Worm (Caenorhabditis elegans) whole organism, late embryonic: ENCODE results near the gene gcsh-1.

ENCODE experiments used
- C38D4.7 ChIP-seq: fragments of 200-800 bp; sonication (Bioruptor generic); optimal IDR thresholded peaks from 2 replicates; lab custom pipeline; 2018; ENCODE audit warnings: mild to moderate bottlenecking, missing genetic modification characterization, moderate library complexity, missing compliant biosample characterization
- F13H6.1 ChIP-seq: sonication (generic microtip); optimal IDR thresholded peaks from 2 replicates; lab custom pipeline; 2016; ENCODE audit warnings: missing genetic modification characterization, missing compliant biosample characterization
- K09A11.1 ChIP-seq: sonication (generic microtip); optimal IDR thresholded peaks from 2 replicates; lab custom pipeline; 2017; ENCODE audit warnings: antibody characterized with exemption, mild to moderate bottlenecking, missing genetic modification characterization, missing compliant biosample characterization; ENCODE audit not compliant: insufficient read depth
- ama-1 ChIP-seq: fragments of 150-350 bp; optimal IDR thresholded peaks from 2 replicates; lab custom pipeline; 2014
- ceh-14 ChIP-seq: sonication (generic microtip); optimal IDR thresholded peaks from 2 replicates; lab custom pipeline; 2016; ENCODE audit warnings: missing genotype, missing genetic modification characterization, missing compliant biosample characterization
- ceh-19 ChIP-seq: fragments of 200-800 bp; sonication (Bioruptor generic); optimal IDR thresholded peaks from 2 replicates; lab custom pipeline; 2018; ENCODE audit warnings: mild to moderate bottlenecking, missing genetic modification characterization, missing compliant biosample characterization
- ceh-24 ChIP-seq: sonication (generic microtip); optimal IDR thresholded peaks from 2 replicates; lab custom pipeline; 2016; ENCODE audit warnings: mild to moderate bottlenecking, missing genetic modification characterization, missing compliant biosample characterization
- ceh-31 ChIP-seq: sonication (generic microtip); optimal IDR thresholded peaks from 2 replicates; lab custom pipeline; 2016; ENCODE audit warnings: missing genetic modification characterization, missing compliant biosample characterization
- ceh-34 ChIP-seq: sonication (generic microtip); optimal IDR thresholded peaks from 2 replicates; lab custom pipeline; 2016; ENCODE audit warnings: mild to moderate bottlenecking, missing genetic modification characterization, missing compliant biosample characterization
- ceh-45 ChIP-seq: fragments of 200-800 bp; sonication (Bioruptor generic); IDR thresholded peaks from 2 replicates; pipeline ENCODE4 v1.3.6; 2022; ENCODE audit warnings: missing genetic modification reagents, missing genetic modification characterization, missing compliant biosample characterization
- ceh-48 ChIP-seq: sonication (generic microtip); optimal IDR thresholded peaks from 2 replicates; lab custom pipeline; 2016; ENCODE audit warnings: missing genetic modification characterization, inconsistent platforms, missing compliant biosample characterization
- ceh-6 ChIP-seq: fragments of 200-800 bp; sonication (Bioruptor generic); optimal IDR thresholded peaks from 2 replicates; lab custom pipeline; 2018; ENCODE audit warnings: mild to moderate bottlenecking, missing genetic modification characterization, missing compliant biosample characterization
- ceh-9 ChIP-seq: sonication (generic microtip); optimal IDR thresholded peaks from 2 replicates; lab custom pipeline; 2016; ENCODE audit warnings: mild to moderate bottlenecking, missing genetic modification characterization, inconsistent platforms, missing compliant biosample characterization
- che-1 ChIP-seq: sonication (generic microtip); optimal IDR thresholded peaks from 2 replicates; lab custom pipeline; 2016; ENCODE audit warnings: mild to moderate bottlenecking, missing genetic modification characterization, missing compliant biosample characterization
- dmd-4 ChIP-seq: sonication (generic microtip); optimal IDR thresholded peaks from 2 replicates; lab custom pipeline; 2016; ENCODE audit warnings: borderline replicate concordance, missing genetic modification characterization, missing compliant biosample characterization
- dve-1 ChIP-seq: sonication (generic microtip); optimal IDR thresholded peaks from 2 replicates; lab custom pipeline; 2017; ENCODE audit warnings: antibody characterized with exemption, mild to moderate bottlenecking, missing genetic modification characterization, missing compliant biosample characterization
- elt-2 ChIP-seq: sonication (generic microtip); optimal IDR thresholded peaks from 2 replicates; lab custom pipeline; 2016; ENCODE audit warnings: missing genetic modification reagents, missing genetic modification characterization, missing compliant biosample characterization
- elt-4 ChIP-seq: sonication (generic microtip); optimal IDR thresholded peaks from 2 replicates; lab custom pipeline; 2016; ENCODE audit warnings: missing genetic modification characterization, missing compliant biosample characterization
- ets-4 ChIP-seq: sonication (generic microtip); optimal IDR thresholded peaks from 2 replicates; lab custom pipeline; 2016; ENCODE audit warnings: missing genetic modification characterization, missing compliant biosample characterization
- fax-1 ChIP-seq: sonication (generic microtip); optimal IDR thresholded peaks from 2 replicates; lab custom pipeline; 2016; ENCODE audit warnings: missing genotype, missing genetic modification characterization, missing compliant biosample characterization
- hlh-15 ChIP-seq: sonication (generic microtip); optimal IDR thresholded peaks from 2 replicates; lab custom pipeline; 2016; ENCODE audit warnings: missing genetic modification characterization, missing compliant biosample characterization
- hlh-6 ChIP-seq: sonication (generic microtip); optimal IDR thresholded peaks from 2 replicates; lab custom pipeline; 2016; ENCODE audit warnings: missing genotype, missing genetic modification characterization, missing compliant biosample characterization
- lin-11 ChIP-seq: fragments of 200-800 bp; sonication (Bioruptor generic); optimal IDR thresholded peaks from 2 replicates; lab custom pipeline; 2018; ENCODE audit warnings: mild to moderate bottlenecking, missing genetic modification characterization, missing compliant biosample characterization
- madf-2 ChIP-seq: sonication (generic microtip); optimal IDR thresholded peaks from 2 replicates; lab custom pipeline; 2017; ENCODE audit warnings: missing genetic modification characterization, missing compliant biosample characterization
- mec-3 ChIP-seq: sonication (generic microtip); optimal IDR thresholded peaks from 2 replicates; lab custom pipeline; 2016; ENCODE audit warnings: borderline replicate concordance, missing genetic modification characterization, missing compliant biosample characterization
- nfya-1 ChIP-seq: sonication (generic microtip); optimal IDR thresholded peaks from 2 replicates; lab custom pipeline; 2017; ENCODE audit warnings: missing genetic modification characterization, mild to moderate bottlenecking, missing compliant biosample characterization, antibody characterized with exemption, moderate library complexity
- npax-4 ChIP-seq: sonication (generic microtip); optimal IDR thresholded peaks from 2 replicates; lab custom pipeline; 2016; ENCODE audit warnings: missing genetic modification characterization, missing compliant biosample characterization
- pat-9 ChIP-seq: fragments of 200-800 bp; sonication (Bioruptor generic); optimal IDR thresholded peaks from 2 replicates; lab custom pipeline; 2018; ENCODE audit warnings: mild to moderate bottlenecking, missing genetic modification characterization, moderate library complexity, missing compliant biosample characterization
- pax-1 ChIP-seq: fragments of 150-350 bp; optimal IDR thresholded peaks from 2 replicates; lab custom pipeline; 2014; ENCODE audit warnings: missing biosample characterization, missing genetic modification characterization
- pha-2 ChIP-seq: sonication (generic microtip); optimal IDR thresholded peaks from 2 replicates; lab custom pipeline; 2017; ENCODE audit warnings: mild to moderate bottlenecking, missing genetic modification characterization, missing compliant biosample characterization
- pha-4 ChIP-seq: fragments of 150-350 bp; optimal IDR thresholded peaks from 2 replicates; lab custom pipeline; 2018; ENCODE audit warnings: missing biosample characterization, missing genetic modification reagents, missing genetic modification characterization
- pqm-1 ChIP-seq: sonication (generic microtip); optimal IDR thresholded peaks from 2 replicates; lab custom pipeline; 2016; ENCODE audit warnings: missing genetic modification characterization, missing compliant biosample characterization
- pros-1 ChIP-seq: fragments of 150-350 bp; optimal IDR thresholded peaks from 2 replicates; lab custom pipeline; 2014; ENCODE audit warnings: missing biosample characterization, missing genetic modification reagents, missing genetic modification characterization
- ref-2 ChIP-seq: sonication (generic microtip); optimal IDR thresholded peaks from 2 replicates; lab custom pipeline; 2016; ENCODE audit warnings: missing genetic modification characterization, missing compliant biosample characterization
- sdc-2 ChIP-seq: sonication (generic microtip); optimal IDR thresholded peaks from 2 replicates; lab custom pipeline; 2016; ENCODE audit warnings: missing genotype, missing genetic modification characterization, missing compliant biosample characterization
- sox-2 ChIP-seq: fragments of 200-800 bp; sonication (Bioruptor generic); IDR thresholded peaks from 2 replicates; pipeline ENCODE4 v1.3.6; 2022; ENCODE audit warnings: missing genetic modification reagents, missing genetic modification characterization, missing compliant biosample characterization
- syd-9 ChIP-seq: sonication (generic microtip); optimal IDR thresholded peaks from 2 replicates; lab custom pipeline; 2016; ENCODE audit warnings: mild to moderate bottlenecking, missing genetic modification characterization, moderate library complexity, missing compliant biosample characterization
- tbx-2 ChIP-seq: sonication (generic microtip); optimal IDR thresholded peaks from 2 replicates; lab custom pipeline; 2016; ENCODE audit warnings: missing genetic modification characterization, missing compliant biosample characterization
- ttx-3 ChIP-seq: sonication (generic microtip); optimal IDR thresholded peaks from 2 replicates; lab custom pipeline; 2016; ENCODE audit warnings: missing genetic modification reagents, missing genetic modification characterization, missing compliant biosample characterization
- unc-3 ChIP-seq, 2 experiments: fragments of 200-800 bp in 1 of 2; sonication (Bioruptor generic) in 1 of 2; sonication (generic microtip) in 1 of 2; conservative IDR thresholded peaks in 1 of 2; optimal IDR thresholded peaks in 1 of 2; 2 replicates each; pipeline versions ENCODE4 v1.3.6 to Lab custom; 2016 to 2022; ENCODE audit warnings: missing compliant biosample characterization in 2 of 2, missing genetic modification characterization in 2 of 2, missing genetic modification reagents in 1 of 2
- unc-42 ChIP-seq: sonication (generic microtip); optimal IDR thresholded peaks from 2 replicates; lab custom pipeline; 2016; ENCODE audit warnings: missing genotype, missing genetic modification characterization, missing compliant biosample characterization
- unc-55 ChIP-seq: sonication (generic microtip); optimal IDR thresholded peaks from 2 replicates; lab custom pipeline; 2017; ENCODE audit warnings: missing biosample characterization, missing genetic modification reagents, missing genetic modification characterization
- zip-5 ChIP-seq: sonication (generic microtip); optimal IDR thresholded peaks from 2 replicates; lab custom pipeline; 2016; ENCODE audit warnings: missing genetic modification characterization, missing compliant biosample characterization
- ztf-16 ChIP-seq: sonication (generic microtip); optimal IDR thresholded peaks from 2 replicates; lab custom pipeline; 2017; ENCODE audit warnings: missing genetic modification characterization, missing compliant biosample characterization

The gcsh-1 gene

DNA sequence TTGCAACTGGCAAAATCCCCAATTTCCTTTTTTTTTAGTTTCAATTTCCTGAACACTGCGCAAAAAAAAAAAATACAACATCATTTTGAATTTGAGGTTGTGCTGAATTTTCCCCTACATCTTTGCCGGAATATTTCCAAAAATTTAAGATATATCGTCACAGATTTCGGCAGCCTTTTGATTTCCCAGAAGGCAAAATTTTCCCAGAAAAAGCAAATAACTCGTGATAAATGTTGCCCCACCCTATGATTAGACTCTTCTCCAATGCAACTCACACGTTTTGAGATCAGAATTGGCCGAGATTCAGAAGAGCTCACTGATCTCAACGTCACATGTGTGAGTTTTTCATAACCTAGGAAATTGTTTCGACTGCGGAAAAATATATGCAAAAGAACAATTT is 22.4 kb downstream of the gcsh-1 start:
- TF ChIP-seq unc-55 = no peak
- no peak for TF ChIP-seq ceh-14 (tag; lab: Kevin White, UChicago)
- no peak for TF ChIP-seq tbx-2
- TF ChIP-seq F13H6.1 = no peak
- no peak for TF ChIP-seq ceh-24
- no peak for TF ChIP-seq ceh-48 (tag; lab: Kevin White, UChicago)
- TF ChIP-seq K09A11.1 (tag; lab: Kevin White, UChicago) = no peak
- TF ChIP-seq syd-9 (tag; lab: Kevin White, UChicago) = no peak
- no peak for TF ChIP-seq pros-1
- no peak for TF ChIP-seq che-1 (tag; lab: Kevin White, UChicago)
- no peak for TF ChIP-seq pha-2 (tag; lab: Kevin White, UChicago)
- no peak for TF ChIP-seq ceh-19
- TF ChIP-seq pat-9 (tag; lab: Kevin White, UChicago) = no peak
- TF ChIP-seq sox-2 = no peak
- TF ChIP-seq unc-3 (GFP tag; conservative IDR thresholded peaks at IDR 0.05; lab: Robert Waterston, UW) = no peak
- TF ChIP-seq unc-3 (tag; optimal IDR thresholded peaks at IDR 0.05; lab: Kevin White, UChicago) = no peak
- TF ChIP-seq ztf-16 = no peak
- TF ChIP-seq C38D4.7 (GFP tag; lab: Kevin White, UChicago) = no peak
- no peak for TF ChIP-seq ref-2 (tag; lab: Kevin White, UChicago)

ce11 chrX:14491103-14491502 is 23.8 kb downstream of the gcsh-1 start:
- TF ChIP-seq ref-2 (tag; lab: Kevin White, UChicago) (peak; percentile 38), sox-2 (peak; percentile 55; the same call in 1 of the 2 replicates), nfya-1 (tag; lab: Kevin White, UChicago) (peak; percentile 16), K09A11.1 (tag; lab: Kevin White, UChicago) (no peak), elt-2 (tag; lab: Kevin White, UChicago) (peak; percentile 13), unc-42 (tag; lab: Kevin White, UChicago) (peak; percentile 3), ama-1 (lab: Kevin White, UChicago) (peak; percentile 68), madf-2 (tag; lab: Kevin White, UChicago) (no peak), dmd-4 (tag; lab: Kevin White, UChicago) (peak; percentile 14), sdc-2 (tag; lab: Kevin White, UChicago) (peak; percentile 59), ceh-31 (tag; lab: Kevin White, UChicago) (no peak), pqm-1 (tag; lab: Kevin White, UChicago) (no peak), ceh-24 (no peak), che-1 (tag; lab: Kevin White, UChicago) (no peak), ttx-3 (tag; lab: Kevin White, UChicago) (no peak), lin-11 (tag; lab: Kevin White, UChicago) (no peak), pha-4 (tag; lab: Kevin White, UChicago) (no peak), F13H6.1 (no peak), ceh-34 (tag; lab: Kevin White, UChicago) (no peak)
- TF ChIP-seq, all 69 proteins: peak for 8

- TF ChIP-seq ceh-45 (no peak), elt-4 (tag; lab: Kevin White, UChicago) (peak; percentile 49), pros-1 (no peak), hlh-6 (tag; lab: Kevin White, UChicago) (no peak), ceh-6 (GFP tag; lab: Kevin White, UChicago) (no peak)
Measured at ce11 chrX:14490486-14490885, 24.4 kb downstream of the gcsh-1 start.

DNA sequence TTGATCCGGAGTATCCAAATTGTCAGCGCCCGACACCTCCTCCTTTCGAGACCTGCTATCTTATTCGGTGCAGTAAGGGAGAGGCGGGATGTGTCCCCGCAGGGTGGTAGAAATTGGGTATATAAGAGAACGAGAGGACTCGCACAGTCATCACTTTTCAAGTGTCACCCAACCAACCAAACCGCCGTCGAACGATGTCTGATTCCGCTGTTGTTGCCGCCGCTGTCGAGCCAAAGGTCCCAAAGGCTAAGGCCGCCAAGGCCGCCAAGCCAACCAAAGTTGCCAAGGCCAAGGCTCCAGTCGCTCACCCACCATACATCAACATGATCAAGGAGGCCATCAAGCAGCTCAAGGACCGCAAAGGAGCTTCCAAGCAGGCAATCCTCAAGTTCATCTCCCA is 24.9 kb downstream of the gcsh-1 start, which contains the start of gene his-24:
TSS of gene his-24 (plus strand) at position 150 of the 400 bp plus-strand sequence.
- TF ChIP-seq mec-3 (tag; lab: Kevin White, UChicago) (no peak), ztf-16 (no peak), elt-4 (tag; lab: Kevin White, UChicago) (no peak), sox-2 (no peak), fax-1 (tag; lab: Kevin White, UChicago) (no peak), ceh-48 (tag; lab: Kevin White, UChicago) (no peak), zip-5 (tag; lab: Kevin White, UChicago) (no peak), C38D4.7 (GFP tag; lab: Kevin White, UChicago) (no peak), ceh-24 (no peak), pax-1 (tag; lab: Kevin White, UChicago) (no peak), ceh-19 (peak; percentile 13), F13H6.1 (no peak), hlh-15 (tag; lab: Kevin White, UChicago) (no peak), dmd-4 (tag; lab: Kevin White, UChicago) (no peak), ets-4 (no peak), ceh-9 (tag; lab: Kevin White, UChicago) (no peak), K09A11.1 (tag; lab: Kevin White, UChicago) (no peak), ceh-34 (tag; lab: Kevin White, UChicago) (peak; percentile 53), npax-4 (tag; lab: Kevin White, UChicago) (no peak), pha-4 (tag; lab: Kevin White, UChicago) (no peak), dve-1 (tag; lab: Kevin White, UChicago) (peak; percentile 54), unc-55 (peak; percentile 75), pqm-1 (tag; lab: Kevin White, UChicago) (no peak), ceh-31 (tag; lab: Kevin White, UChicago) (peak; percentile 45), ref-2 (tag; lab: Kevin White, UChicago) (peak; percentile 73)
